Worm (Caenorhabditis elegans) whole organism, L4 larva: ENCODE data around the gene ZK938.3.

Experiments
- Y5F2A.4 ChIP-seq: fragments of 200-800 bp; sonication (Bioruptor generic); optimal IDR thresholded peaks from 2 replicates; lab custom pipeline; 2018; ENCODE audit warnings: mild to moderate bottlenecking, missing genetic modification characterization, missing compliant biosample characterization
- Y75B8A.6 ChIP-seq: fragments of 200-800 bp; sonication (Bioruptor generic); IDR thresholded peaks from 2 replicates; pipeline ENCODE4 v1.3.6; 2022; ENCODE audit warnings: missing genetic modification reagents, missing genetic modification characterization, missing compliant biosample characterization
- ZK546.5 ChIP-seq, 2 experiments: sonication (generic microtip); optimal IDR thresholded peaks; 2 replicates each; lab custom pipeline; 2017; ENCODE audit warnings: missing biosample characterization in 2 of 2, missing genetic modification characterization in 2 of 2
- ama-1 ChIP-seq: fragments of 150-350 bp; optimal IDR thresholded peaks from 2 replicates; lab custom pipeline; 2014; ENCODE audit warnings: inconsistent platforms, mixed read lengths
- ceh-62 ChIP-seq: sonication (generic microtip); optimal IDR thresholded peaks from 2 replicates; lab custom pipeline; 2017; ENCODE audit warnings: missing biosample characterization, missing genetic modification characterization
- daf-12 ChIP-seq: fragments of 150-350 bp; optimal IDR thresholded peaks from 2 replicates; lab custom pipeline; 2014; ENCODE audit warnings: missing biosample characterization, missing genetic modification reagents, missing genetic modification characterization
- jun-1 ChIP-seq: fragments of 150-350 bp; optimal IDR thresholded peaks from 2 replicates; lab custom pipeline; 2014; ENCODE audit warnings: missing biosample characterization, missing genetic modification reagents, missing genetic modification characterization
- madf-5 ChIP-seq, 2 experiments: fragments of 200-800 bp; sonication (Bioruptor generic); IDR thresholded peaks; 2 replicates each; pipeline ENCODE4 v1.3.6; 2022; ENCODE audit warnings: missing compliant biosample characterization in 2 of 2, missing genetic modification characterization in 2 of 2
- mep-1 ChIP-seq: fragments of 150-350 bp; sonication (generic microtip); optimal IDR thresholded peaks from 3 replicates; lab custom pipeline; 2014; ENCODE audit warnings: missing biosample characterization, missing genetic modification characterization
- nhr-237 ChIP-seq: sonication (generic microtip); optimal IDR thresholded peaks from 2 replicates; lab custom pipeline; 2017; ENCODE audit warnings: missing biosample characterization, missing genetic modification characterization
- pha-4 ChIP-seq, 2 experiments: fragments of 150-350 bp in 1 of 2; fragments of 200-800 bp in 1 of 2; sonication (Bioruptor generic) in 1 of 2; IDR thresholded peaks in 1 of 2; optimal IDR thresholded peaks in 1 of 2; 2 replicates each; pipeline versions ENCODE4 v1.3.6 to Lab custom; 2014 to 2022; ENCODE audit warnings: missing genetic modification characterization in 2 of 2, missing genetic modification reagents in 2 of 2, missing biosample characterization in 1 of 2, missing compliant biosample characterization in 1 of 2
- snpc-4 ChIP-seq: fragments of 150-350 bp; optimal IDR thresholded peaks from 2 replicates; lab custom pipeline; 2014; ENCODE audit warnings: missing biosample characterization, missing genetic modification characterization
- unc-39 ChIP-seq: sonication (generic microtip); optimal IDR thresholded peaks from 2 replicates; lab custom pipeline; 2017; ENCODE audit warnings: missing biosample characterization, missing genetic modification characterization
- unc-62 ChIP-seq, 3 experiments: fragments of 150-350 bp in 1 of 3; sonication (generic microtip); optimal IDR thresholded peaks in 2 of 3; peaks in 1 of 3; 1 replicate in 1 of 3; 2 replicates in 2 of 3; lab custom pipeline; 2014 to 2017; ENCODE audit warnings: missing biosample characterization in 3 of 3, missing genetic modification characterization in 3 of 3, missing genetic modification reagents in 3 of 3, missing genotype in 1 of 3

ce11 chrII:9857791-9858190, 24.0 kb upstream of the ZK938.3 start, which contains the start of gene chil-6:
- TF ChIP-seq ama-1 (lab: Kevin White, UChicago) (no peak), snpc-4 (tag; lab: Kevin White, UChicago) (no peak), jun-1 (no peak), ceh-62 (tag; lab: Kevin White, UChicago) (no peak), ZK546.5 (tag; optimal IDR thresholded peaks at IDR 0.05; lab: Kevin White, UChicago) (no peak), daf-12 (tag; lab: Kevin White, UChicago) (no peak), madf-5 (GFP tag; IDR thresholded peaks at IDR 0.05; lab: Robert Waterston, UW) (no peak), Y75B8A.6 (GFP tag; lab: Robert Waterston, UW) (no peak), unc-39 (tag; lab: Kevin White, UChicago) (no peak), pha-4 (GFP tag; IDR thresholded peaks at IDR 0.05; lab: Robert Waterston, UW) (no peak), pha-4 (tag; optimal IDR thresholded peaks at IDR 0.05; lab: Kevin White, UChicago) (no peak), Y5F2A.4 (GFP tag; lab: Kevin White, UChicago) (no peak), mep-1 (tag; lab: Kevin White, UChicago) (no peak), unc-62 (GFP tag; optimal IDR thresholded peaks at IDR 0.05 in 1 of 2; lab: Kevin White, UChicago) (no peak), unc-62 (tag; optimal IDR thresholded peaks at IDR 0.05; lab: Kevin White, UChicago) (no peak), nhr-237 (tag; lab: Kevin White, UChicago) (no peak)
